Worm (Caenorhabditis elegans) whole organism, L4 larva: ENCODE results near the gene cwp-1.

Source experiments
- D1046.2 ChIP-seq: fragments of 200-800 bp; sonication (Bioruptor generic); IDR thresholded peaks from 2 replicates; pipeline ENCODE4 v1.3.6; 2022; ENCODE audit warnings: missing genetic modification characterization, missing compliant biosample characterization
- F10B5.3 ChIP-seq: sonication (generic microtip); optimal IDR thresholded peaks from 2 replicates; lab custom pipeline; 2016; ENCODE audit warnings: mild to moderate bottlenecking, missing genetic modification characterization, missing compliant biosample characterization
- F37D6.2 ChIP-seq: sonication (generic microtip); optimal IDR thresholded peaks from 2 replicates; lab custom pipeline; 2016; ENCODE audit warnings: mild to moderate bottlenecking, missing genetic modification characterization, missing compliant biosample characterization
- F44E2.7 ChIP-seq: fragments of 200-800 bp; sonication (Bioruptor generic); IDR thresholded peaks from 2 replicates; pipeline ENCODE4 v2.1.2; 2022; ENCODE audit warnings: missing genetic modification characterization, missing compliant biosample characterization
- T26A8.4 ChIP-seq: fragments of 200-800 bp; sonication (Bioruptor generic); IDR thresholded peaks from 2 replicates; pipeline ENCODE4 v1.3.6; 2022; ENCODE audit warnings: missing genetic modification characterization, missing compliant biosample characterization
- Y48G9A.11 ChIP-seq: fragments of 200-800 bp; sonication (Bioruptor generic); IDR thresholded peaks from 2 replicates; pipeline ENCODE4 v1.3.6; 2022; ENCODE audit warnings: missing genetic modification reagents, missing genetic modification characterization, missing compliant biosample characterization
- Y75B8A.6 ChIP-seq: fragments of 200-800 bp; sonication (Bioruptor generic); IDR thresholded peaks from 2 replicates; pipeline ENCODE4 v1.3.6; 2022; ENCODE audit warnings: missing genetic modification reagents, missing genetic modification characterization, missing compliant biosample characterization
- ZK337.2 ChIP-seq: fragments of 200-800 bp; sonication (Bioruptor generic); IDR thresholded peaks from 2 replicates; pipeline ENCODE4 v1.3.6; 2022; ENCODE audit warnings: missing genetic modification reagents, missing genetic modification characterization, missing compliant biosample characterization
- ZK546.5 ChIP-seq, 2 experiments: sonication (generic microtip); optimal IDR thresholded peaks; 2 replicates each; lab custom pipeline; 2017; ENCODE audit warnings: missing biosample characterization in 2 of 2, missing genetic modification characterization in 2 of 2
- aha-1 ChIP-seq: fragments of 150-350 bp; peaks from one replicate; lab custom pipeline; 2014; ENCODE audit warnings: missing biosample characterization, missing genetic modification characterization
- aly-2 ChIP-seq: sonication (generic microtip); optimal IDR thresholded peaks from 2 replicates; lab custom pipeline; 2018; ENCODE audit warnings: missing biosample characterization, missing genetic modification characterization
- ama-1 ChIP-seq: fragments of 150-350 bp; optimal IDR thresholded peaks from 2 replicates; lab custom pipeline; 2014; ENCODE audit warnings: inconsistent platforms, mixed read lengths
- ceh-44 ChIP-seq: fragments of 200-800 bp; sonication (Bioruptor generic); IDR thresholded peaks from 2 replicates; pipeline ENCODE4 v1.3.6; 2022; ENCODE audit warnings: missing genetic modification reagents, missing genetic modification characterization, missing compliant biosample characterization
- daf-16 ChIP-seq, 3 experiments: sonication (generic microtip); optimal IDR thresholded peaks; 2 replicates each; lab custom pipeline; 2016 to 2017; ENCODE audit warnings: missing genetic modification characterization in 3 of 3, missing genetic modification reagents in 3 of 3, mild to moderate bottlenecking in 2 of 3, missing compliant biosample characterization in 2 of 3, missing biosample characterization in 1 of 3, moderate library complexity in 1 of 3
- daf-19 ChIP-seq: fragments of 200-800 bp; sonication (Bioruptor generic); conservative IDR thresholded peaks from 2 replicates; pipeline ENCODE4 v1.3.6; 2022; ENCODE audit warnings: missing genetic modification characterization, missing compliant biosample characterization
- dmd-9 ChIP-seq: fragments of 200-800 bp; sonication (Bioruptor generic); IDR thresholded peaks from 2 replicates; pipeline ENCODE4 v1.3.6; 2022; ENCODE audit warnings: missing genetic modification reagents, missing genetic modification characterization, missing compliant biosample characterization
- dve-1 ChIP-seq: sonication (generic microtip); optimal IDR thresholded peaks from 2 replicates; lab custom pipeline; 2017; ENCODE audit warnings: antibody characterized with exemption, mild to moderate bottlenecking, missing genetic modification characterization, missing compliant biosample characterization; ENCODE audit not compliant: insufficient read depth
- egl-43 ChIP-seq: fragments of 200-800 bp; sonication (Bioruptor generic); IDR thresholded peaks from 2 replicates; pipeline ENCODE4 v1.3.6; 2022; ENCODE audit warnings: missing genetic modification reagents, missing genetic modification characterization, missing compliant biosample characterization
- fos-1 ChIP-seq: fragments of 150-350 bp; optimal IDR thresholded peaks from 2 replicates; lab custom pipeline; 2014; ENCODE audit warnings: missing biosample characterization, missing genetic modification characterization
- hif-1 ChIP-seq, 2 experiments: sonication (generic microtip); optimal IDR thresholded peaks; 2 replicates each; lab custom pipeline; 2016 to 2017; ENCODE audit warnings: missing compliant biosample characterization in 2 of 2, missing genetic modification characterization in 2 of 2, missing genetic modification reagents in 2 of 2, missing genotype in 2 of 2, mild to moderate bottlenecking in 1 of 2
- hlh-11 ChIP-seq: fragments of 200-800 bp; sonication (Bioruptor generic); optimal IDR thresholded peaks from 2 replicates; lab custom pipeline; 2018; ENCODE audit warnings: mild to moderate bottlenecking, missing genetic modification characterization, missing compliant biosample characterization
- hlh-30 ChIP-seq: sonication (generic microtip); optimal IDR thresholded peaks from 2 replicates; lab custom pipeline; 2017; ENCODE audit warnings: antibody characterized with exemption, mild to moderate bottlenecking, missing genetic modification characterization, missing compliant biosample characterization; ENCODE audit not compliant: insufficient read depth
- hmg-1.1 ChIP-seq: fragments of 200-800 bp; sonication (Bioruptor generic); IDR thresholded peaks from 2 replicates; pipeline ENCODE4 v1.3.6; 2022; ENCODE audit warnings: missing genetic modification reagents, missing genetic modification characterization, missing compliant biosample characterization
- lin-1 ChIP-seq: fragments of 200-800 bp; sonication (Bioruptor generic); IDR thresholded peaks from 2 replicates; pipeline ENCODE4 v1.3.6; 2022; ENCODE audit warnings: missing genetic modification reagents, missing genetic modification characterization, missing compliant biosample characterization
- lin-13 ChIP-seq: fragments of 150-350 bp; optimal IDR thresholded peaks from 2 replicates; lab custom pipeline; 2014; ENCODE audit warnings: missing biosample characterization, missing genetic modification reagents, missing genetic modification characterization
- lin-29 ChIP-seq: fragments of 200-800 bp; sonication (Bioruptor generic); IDR thresholded peaks from 2 replicates; pipeline ENCODE4 v1.3.6; 2022; ENCODE audit warnings: missing genetic modification reagents, missing genetic modification characterization, missing compliant biosample characterization
- lir-3 ChIP-seq: sonication (generic microtip); optimal IDR thresholded peaks from 2 replicates; lab custom pipeline; 2016; ENCODE audit warnings: mild to moderate bottlenecking, missing genetic modification characterization, missing compliant biosample characterization
- mdl-1 ChIP-seq, 2 experiments: fragments of 150-350 bp in 1 of 2; sonication (generic microtip) in 1 of 2; optimal IDR thresholded peaks; 2 replicates each; lab custom pipeline; 2014 to 2017; ENCODE audit warnings: missing biosample characterization in 2 of 2, missing genetic modification characterization in 2 of 2
- mep-1 ChIP-seq: fragments of 150-350 bp; sonication (generic microtip); optimal IDR thresholded peaks from 3 replicates; lab custom pipeline; 2014; ENCODE audit warnings: missing biosample characterization, missing genetic modification characterization
- nhr-102 ChIP-seq: sonication (generic microtip); optimal IDR thresholded peaks from 2 replicates; lab custom pipeline; 2016; ENCODE audit warnings: mild to moderate bottlenecking, missing genetic modification characterization, moderate library complexity, missing compliant biosample characterization
- nhr-237 ChIP-seq: sonication (generic microtip); optimal IDR thresholded peaks from 2 replicates; lab custom pipeline; 2017; ENCODE audit warnings: missing biosample characterization, missing genetic modification characterization
- nhr-28 ChIP-seq: fragments of 150-350 bp; optimal IDR thresholded peaks from 2 replicates; lab custom pipeline; 2014; ENCODE audit warnings: missing biosample characterization, missing genetic modification characterization
- nhr-42 ChIP-seq: fragments of 200-800 bp; sonication (Bioruptor generic); IDR thresholded peaks from 2 replicates; pipeline ENCODE4 v1.3.6; 2022; ENCODE audit warnings: missing genetic modification characterization, missing compliant biosample characterization
- nhr-48 ChIP-seq: sonication (generic microtip); optimal IDR thresholded peaks from 2 replicates; lab custom pipeline; 2016; ENCODE audit warnings: mild to moderate bottlenecking, missing genetic modification characterization, missing compliant biosample characterization
- nhr-6 ChIP-seq: fragments of 150-350 bp; optimal IDR thresholded peaks from 2 replicates; lab custom pipeline; 2014; ENCODE audit warnings: missing biosample characterization, missing genetic modification characterization
- nhr-77 ChIP-seq: fragments of 150-350 bp; optimal IDR thresholded peaks from 2 replicates; lab custom pipeline; 2014; ENCODE audit warnings: missing biosample characterization, missing genetic modification characterization
- rbr-2 ChIP-seq: sonication (generic microtip); optimal IDR thresholded peaks from 2 replicates; lab custom pipeline; 2016; ENCODE audit warnings: missing genotype, missing genetic modification characterization, missing compliant biosample characterization
- saeg-2 ChIP-seq: fragments of 200-800 bp; sonication (Bioruptor generic); IDR thresholded peaks from 2 replicates; pipeline ENCODE4 v1.3.6; 2022; ENCODE audit warnings: missing genetic modification reagents, missing genetic modification characterization, missing compliant biosample characterization
- sdz-12 ChIP-seq: fragments of 200-800 bp; sonication (Bioruptor generic); optimal IDR thresholded peaks from 2 replicates; lab custom pipeline; 2018; ENCODE audit warnings: mild to moderate bottlenecking, missing genetic modification characterization, missing compliant biosample characterization
- set-16 ChIP-seq: fragments of 200-800 bp; sonication (Bioruptor generic); IDR thresholded peaks from 2 replicates; pipeline ENCODE4 v1.3.6; 2022; ENCODE audit warnings: missing genetic modification reagents, missing genetic modification characterization, missing compliant biosample characterization
- skn-1 ChIP-seq: fragments of 150-350 bp; optimal IDR thresholded peaks from 2 replicates; lab custom pipeline; 2014; ENCODE audit warnings: missing biosample characterization, missing genetic modification characterization
- spr-1 ChIP-seq: sonication (generic microtip); optimal IDR thresholded peaks from 2 replicates; lab custom pipeline; 2016; ENCODE audit warnings: mild to moderate bottlenecking, missing genetic modification characterization, missing compliant biosample characterization
- spr-3 ChIP-seq: fragments of 200-800 bp; sonication (Bioruptor generic); optimal IDR thresholded peaks from 2 replicates; lab custom pipeline; 2018; ENCODE audit warnings: mild to moderate bottlenecking, missing genetic modification characterization, missing compliant biosample characterization
- tag-97 ChIP-seq: fragments of 200-800 bp; sonication (Bioruptor generic); IDR thresholded peaks from 2 replicates; pipeline ENCODE4 v1.3.6; 2022; ENCODE audit warnings: missing genetic modification characterization, missing compliant biosample characterization
- tra-1 ChIP-seq: fragments of 200-800 bp; sonication (Bioruptor generic); IDR thresholded peaks from 2 replicates; pipeline ENCODE4 v1.3.6; 2022; ENCODE audit warnings: missing genetic modification reagents, missing genetic modification characterization, missing compliant biosample characterization
- unc-130 ChIP-seq: sonication (generic microtip); optimal IDR thresholded peaks from 2 replicates; lab custom pipeline; 2016; ENCODE audit warnings: missing genetic modification reagents, missing genetic modification characterization, missing compliant biosample characterization
- unc-62 ChIP-seq, 3 experiments: fragments of 150-350 bp in 1 of 3; sonication (generic microtip); optimal IDR thresholded peaks in 2 of 3; peaks in 1 of 3; 1 replicate in 1 of 3; 2 replicates in 2 of 3; lab custom pipeline; 2014 to 2017; ENCODE audit warnings: missing biosample characterization in 3 of 3, missing genetic modification characterization in 3 of 3, missing genetic modification reagents in 3 of 3, missing genotype in 1 of 3
- vab-7 ChIP-seq: fragments of 200-800 bp; sonication (Bioruptor generic); IDR thresholded peaks from 2 replicates; pipeline ENCODE4 v1.3.6; 2022; ENCODE audit warnings: missing genetic modification reagents, missing genetic modification characterization, missing compliant biosample characterization
- zfp-2 ChIP-seq: sonication (generic microtip); optimal IDR thresholded peaks from 2 replicates; lab custom pipeline; 2016; ENCODE audit warnings: mild to moderate bottlenecking, missing genetic modification characterization, missing compliant biosample characterization
- zip-2 ChIP-seq: fragments of 150-350 bp; optimal IDR thresholded peaks from 2 replicates; lab custom pipeline; 2014; ENCODE audit warnings: missing biosample characterization, missing genetic modification characterization
- ztf-11 ChIP-seq: fragments of 150-350 bp; optimal IDR thresholded peaks from 2 replicates; lab custom pipeline; 2014; ENCODE audit warnings: missing biosample characterization, missing genetic modification characterization
- ztf-7 ChIP-seq: fragments of 150-350 bp; optimal IDR thresholded peaks from 2 replicates; lab custom pipeline; 2014; ENCODE audit warnings: missing biosample characterization, missing genetic modification characterization

The cwp-1 gene

ce11 chrV:4844591-4844990 lies 3.5 kb upstream of the cwp-1 start, which contains the start of gene abhd-5.2 (continued):
- TF ChIP-seq hif-1 (tag; optimal IDR thresholded peaks at IDR 0.05; lab: Kevin White, UChicago) (peak in 1 of 2 experiments; percentile 6), F44E2.7 (GFP tag; lab: Robert Waterston, UW) (no peak), aha-1 (tag; lab: Kevin White, UChicago) (no peak), ama-1 (lab: Kevin White, UChicago) (no peak), nhr-42 (GFP tag; lab: Robert Waterston, UW) (no peak), hlh-30 (tag; lab: Kevin White, UChicago) (peak; percentile 99), daf-19 (GFP tag; lab: Robert Waterston, UW) (no peak), vab-7 (GFP tag; lab: Robert Waterston, UW) (no peak), F37D6.2 (no peak), T26A8.4 (GFP tag; lab: Robert Waterston, UW) (no peak), ztf-11 (tag; lab: Kevin White, UChicago) (no peak), skn-1 (no peak), Y75B8A.6 (GFP tag; lab: Robert Waterston, UW) (no peak), nhr-237 (no peak), ZK337.2 (GFP tag; lab: Robert Waterston, UW) (no peak), unc-130 (no peak), Y48G9A.11 (GFP tag; lab: Robert Waterston, UW) (no peak), mdl-1 (tag; optimal IDR thresholded peaks at IDR 0.05; lab: Kevin White, UChicago) (no peak), zip-2 (no peak), zfp-2 (tag; lab: Kevin White, UChicago) (no peak), ceh-44 (no peak), rbr-2 (tag; lab: Kevin White, UChicago) (no peak), tra-1 (GFP tag; lab: Robert Waterston, UW) (no peak), ztf-7 (tag; lab: Kevin White, UChicago) (no peak), saeg-2 (GFP tag; lab: Robert Waterston, UW) (no peak), spr-3 (GFP tag; lab: Kevin White, UChicago) (no peak), unc-62 (GFP tag; optimal IDR thresholded peaks at IDR 0.05 in 1 of 2; lab: Kevin White, UChicago) (peak in 1 of 2 experiments; percentile 67), unc-62 (tag; optimal IDR thresholded peaks at IDR 0.05; lab: Kevin White, UChicago) (no peak), nhr-28 (tag; lab: Kevin White, UChicago) (peak; percentile 85), lin-13 (peak; percentile 36), tag-97 (GFP tag; lab: Robert Waterston, UW) (no peak), fos-1 (tag; lab: Kevin White, UChicago) (no peak), nhr-102 (tag; lab: Kevin White, UChicago) (peak; percentile 86), hmg-1.1 (GFP tag; lab: Robert Waterston, UW) (no peak), spr-1 (no peak), dve-1 (tag; lab: Kevin White, UChicago) (peak; percentile 64), lir-3 (tag; lab: Kevin White, UChicago) (no peak), nhr-48 (tag; lab: Kevin White, UChicago) (no peak), nhr-77 (peak; percentile 22), lin-1 (GFP tag; lab: Robert Waterston, UW) (no peak), dmd-9 (no peak), ZK546.5 (tag; optimal IDR thresholded peaks at IDR 0.05; lab: Kevin White, UChicago) (no peak), daf-16 (GFP tag; optimal IDR thresholded peaks at IDR 0.05; lab: Kevin White, UChicago) (peak in 1 of 2 experiments; percentile 83), daf-16 (tag; optimal IDR thresholded peaks at IDR 0.05; lab: Kevin White, UChicago) (peak; percentile 51), sdz-12 (GFP tag; lab: Kevin White, UChicago) (no peak), nhr-6 (tag; lab: Kevin White, UChicago) (no peak), aly-2 (tag; lab: Kevin White, UChicago) (no peak), set-16 (no peak), mep-1 (tag; lab: Kevin White, UChicago) (peak; percentile 53), D1046.2 (GFP tag; lab: Robert Waterston, UW) (no peak), egl-43 (no peak), hlh-11 (tag; lab: Kevin White, UChicago) (peak; percentile 72), F10B5.3 (tag; lab: Kevin White, UChicago) (no peak), lin-29 (GFP tag; lab: Robert Waterston, UW) (no peak)
